Fruit fly (Drosophila melanogaster) whole organism, pupa: ENCODE results near the gene Lcp65Ab2.
A peak's percentile ranks its signal among the peaks of the same experiment; 100 is the strongest.

Source experiments
- CG10348 ChIP-seq: fragments of 200-800 bp; sonication (Bioruptor generic); IDR thresholded peaks from 2 replicates; pipeline ENCODE4 v1.3.6; 2022; ENCODE audit warnings: missing biosample characterization, missing genetic modification characterization
- CG12605 ChIP-seq: fragments of 200-800 bp; sonication (Bioruptor generic); IDR thresholded peaks from 2 replicates; pipeline ENCODE4 v1.3.6; 2022; ENCODE audit warnings: missing biosample characterization, missing genetic modification characterization
- CG13204 ChIP-seq: fragments of 200-800 bp; sonication (Bioruptor generic); optimal IDR thresholded peaks from 2 replicates; lab custom pipeline; 2018; ENCODE audit warnings: missing biosample characterization, mild to moderate bottlenecking, missing genetic modification characterization, moderate library complexity
- CG14655 ChIP-seq: fragments of 200-800 bp; sonication (Bioruptor generic); optimal IDR thresholded peaks from 3 replicates; lab custom pipeline; 2017; ENCODE audit warnings: mild to moderate bottlenecking, missing biosample characterization, missing genetic modification reagents, missing genetic modification characterization
- CG15710 ChIP-seq: fragments of 200-800 bp; sonication (Bioruptor generic); optimal IDR thresholded peaks from 2 replicates; lab custom pipeline; 2018; ENCODE audit warnings: missing biosample characterization, mild to moderate bottlenecking, missing genetic modification characterization, moderate library complexity
- CG17806 ChIP-seq: fragments of 200-800 bp; sonication (Bioruptor generic); optimal IDR thresholded peaks from 2 replicates; lab custom pipeline; 2018; ENCODE audit warnings: missing biosample characterization, mild to moderate bottlenecking, missing genetic modification characterization, moderate library complexity
- CG32121 ChIP-seq: fragments of 200-800 bp; sonication (Bioruptor generic); IDR thresholded peaks from 2 replicates; pipeline ENCODE4 v1.3.6; 2022; ENCODE audit warnings: missing biosample characterization, missing genetic modification characterization
- CG34367 ChIP-seq: fragments of 200-800 bp; sonication (Bioruptor generic); optimal IDR thresholded peaks from 2 replicates; lab custom pipeline; 2018; ENCODE audit warnings: missing biosample characterization, mild to moderate bottlenecking, missing genetic modification characterization
- CG4496 ChIP-seq: fragments of 200-800 bp; sonication (Bioruptor generic); IDR thresholded peaks from 3 replicates; pipeline ENCODE4 v1.3.6; 2022; ENCODE audit warnings: missing biosample characterization, missing genetic modification characterization
- CG8159 ChIP-seq: fragments of 200-800 bp; sonication (Bioruptor generic); optimal IDR thresholded peaks from 3 replicates; lab custom pipeline; 2018; ENCODE audit warnings: missing biosample characterization, mild to moderate bottlenecking, missing genetic modification characterization, moderate library complexity
- CG8301 ChIP-seq: fragments of 200-800 bp; sonication (Bioruptor generic); optimal IDR thresholded peaks from 2 replicates; lab custom pipeline; 2018; ENCODE audit warnings: missing biosample characterization, mild to moderate bottlenecking, missing genetic modification characterization
- CG9948 ChIP-seq: fragments of 200-800 bp; sonication (Bioruptor generic); optimal IDR thresholded peaks from 2 replicates; lab custom pipeline; 2018; ENCODE audit warnings: missing biosample characterization, mild to moderate bottlenecking, missing genetic modification characterization, moderate library complexity
- D1 ChIP-seq: fragments of 200-800 bp; sonication (Bioruptor generic); optimal IDR thresholded peaks from 2 replicates; lab custom pipeline; 2018; ENCODE audit warnings: missing biosample characterization, mild to moderate bottlenecking, missing genetic modification characterization, moderate library complexity
- EcR ChIP-seq: fragments of 200-800 bp; sonication (Bioruptor generic); optimal IDR thresholded peaks from 3 replicates; lab custom pipeline; 2019; ENCODE audit warnings: missing biosample characterization, missing genetic modification characterization, mild to moderate bottlenecking, moderate library complexity, missing genetic modification reagents
- Ets98B ChIP-seq: fragments of 200-800 bp; sonication (Bioruptor generic); IDR thresholded peaks from 2 replicates; pipeline ENCODE4 v1.3.6; 2022; ENCODE audit warnings: missing biosample characterization, missing genetic modification characterization
- Pif1A ChIP-seq: fragments of 200-800 bp; sonication (Bioruptor generic); optimal IDR thresholded peaks from 3 replicates; lab custom pipeline; 2016; ENCODE audit warnings: missing biosample characterization, missing genetic modification characterization
- Pif1B ChIP-seq: fragments of 200-800 bp; sonication (Bioruptor generic); optimal IDR thresholded peaks from 3 replicates; lab custom pipeline; 2016; ENCODE audit warnings: missing biosample characterization, missing genetic modification characterization
- Snoo ChIP-seq: fragments of 200-800 bp; sonication (Bioruptor generic); optimal IDR thresholded peaks from 3 replicates; lab custom pipeline; 2017; ENCODE audit warnings: missing biosample characterization, mild to moderate bottlenecking, missing genetic modification characterization, inconsistent platforms
- fd96Ca ChIP-seq: fragments of 200-800 bp; sonication (Bioruptor generic); IDR thresholded peaks from 3 replicates; pipeline ENCODE4 v1.3.6; 2022; ENCODE audit warnings: missing biosample characterization, missing genetic modification characterization
- gl ChIP-seq: fragments of 200-800 bp; sonication (Bioruptor generic); optimal IDR thresholded peaks from 2 replicates; lab custom pipeline; 2018; ENCODE audit warnings: missing biosample characterization, mild to moderate bottlenecking, missing genetic modification characterization
- rn ChIP-seq: fragments of 200-800 bp; sonication (Bioruptor generic); IDR thresholded peaks from 2 replicates; pipeline ENCODE4 v1.3.6; 2022; ENCODE audit warnings: missing biosample characterization, missing genetic modification characterization

Gene Lcp65Ab2

DNA sequence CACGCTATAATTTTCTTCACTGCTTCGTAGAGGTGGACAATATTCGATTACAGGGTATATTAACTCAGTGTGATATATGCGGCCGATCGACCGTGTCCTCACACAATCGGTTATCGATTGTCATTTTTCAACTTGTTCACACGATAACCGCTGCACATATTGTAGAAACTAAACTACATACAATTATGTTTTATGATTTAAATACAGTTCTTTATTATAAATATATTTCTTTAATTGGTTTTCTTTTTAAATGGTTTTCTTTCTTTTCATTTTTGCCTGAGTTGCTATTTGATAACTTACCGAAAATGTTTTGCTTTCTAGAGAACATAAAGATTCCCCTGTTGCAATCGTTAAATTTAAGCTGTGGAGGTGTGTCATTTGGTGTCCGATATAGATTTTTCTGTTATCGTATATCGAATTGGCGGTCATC, 27.4 kb downstream of the Lcp65Ab2 start, which contains the start of the genes fmt and CG7376:
Gene fmt, minus strand, starts transcription at position 55 of the 430 bp plus-strand sequence.
Gene CG7376, plus strand, starts transcription at position 423 of the 430 bp plus-strand sequence.
- TF ChIP-seq CG9948 (tag; lab: Kevin White, UChicago) (peak; percentile 45), CG12605 (GFP tag; lab: Robert Waterston, UW) (no peak)

DNA sequence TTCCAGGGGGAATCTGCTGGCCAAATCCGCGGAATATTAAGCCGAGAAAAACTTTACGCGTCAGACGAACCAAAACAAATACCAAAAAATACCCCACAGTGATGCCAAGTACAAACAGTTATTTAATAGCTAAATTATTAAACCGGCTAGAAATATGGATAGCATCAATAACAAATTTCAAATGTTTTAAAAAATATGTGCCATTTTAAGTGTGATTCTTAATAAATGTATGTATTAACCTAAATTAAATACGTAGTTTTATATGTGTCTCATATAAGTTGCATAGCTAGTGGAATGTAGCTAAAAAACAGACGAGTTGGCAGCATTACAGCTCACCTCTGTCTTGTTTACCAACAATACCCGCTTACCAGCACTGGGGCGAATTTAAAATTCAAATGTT, 35.3 kb downstream of the Lcp65Ab2 start, which contains the start of gene CG10274:
Gene CG10274, minus strand, starts transcription at position 54 of the 400 bp plus-strand sequence.
- TF ChIP-seq Ets98B (no peak), CG13204 (GFP tag; lab: Kevin White, UChicago) (no peak), CG32121 (GFP tag; lab: Robert Waterston, UW) (peak; percentile 17; the same call in 1 of the 2 replicates), rn (GFP tag; lab: Robert Waterston, UW) (no peak), gl (no peak), CG12605 (GFP tag; lab: Robert Waterston, UW) (no peak), EcR (no peak), Snoo (tag; lab: Kevin White, UChicago) (no peak), CG15710 (tag; lab: Kevin White, UChicago) (peak; percentile 72), Pif1A (no peak), CG10348 (no peak), D1 (tag; lab: Kevin White, UChicago) (no peak), CG8301 (tag; lab: Kevin White, UChicago) (no peak), fd96Ca (no peak), CG14655 (GFP tag; lab: Kevin White, UChicago) (no peak), CG4496 (GFP tag; lab: Robert Waterston, UW) (peak; percentile 59; the same call in 2 of the 3 replicates), CG8159 (tag; lab: Kevin White, UChicago) (no peak), CG9948 (tag; lab: Kevin White, UChicago) (peak; percentile 52), CG17806 (peak; percentile 40), CG34367 (no peak), Pif1B (GFP tag; lab: Kevin White, UChicago) (no peak)

DNA sequence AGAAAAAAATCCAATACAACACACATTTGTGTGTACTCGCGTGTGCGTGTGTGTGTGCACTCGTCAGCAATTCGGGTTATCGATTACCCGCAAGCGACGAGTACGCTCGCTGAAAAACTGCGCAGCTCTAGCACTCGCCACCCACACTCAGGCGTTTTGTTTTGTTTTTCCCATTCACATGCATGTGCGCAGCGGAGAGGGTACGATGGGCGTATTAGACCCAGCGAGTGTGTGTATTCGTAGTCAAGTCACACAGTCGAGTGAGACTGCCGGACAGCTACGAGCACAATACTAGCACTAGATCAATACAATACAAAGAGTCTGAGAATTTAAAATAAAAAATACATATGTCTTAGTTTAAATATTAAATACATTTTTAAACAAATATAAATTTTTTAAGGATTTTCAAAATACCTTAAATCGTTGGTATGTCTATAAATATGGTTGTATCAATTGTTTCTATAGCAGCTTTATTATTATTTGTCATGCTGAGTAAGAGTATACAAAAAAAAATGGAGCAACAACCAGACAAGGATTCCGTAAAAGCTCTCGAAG, 38.5 kb downstream of the Lcp65Ab2 start, which contains the start of the genes D19B and CG43293:
Gene D19B, minus strand, starts transcription at position 37 of the 555 bp plus-strand sequence.
Gene CG43293, plus strand, starts transcription at position 306 of the 555 bp plus-strand sequence.
- TF ChIP-seq gl (peak; percentile 76), CG8159 (tag; lab: Kevin White, UChicago) (peak; percentile 82), CG13204 (GFP tag; lab: Kevin White, UChicago) (no peak), CG9948 (tag; lab: Kevin White, UChicago) (peak; percentile 81), D1 (tag; lab: Kevin White, UChicago) (no peak), fd96Ca (peak; percentile 92), CG14655 (GFP tag; lab: Kevin White, UChicago) (peak; percentile 88), CG17806 (peak; percentile 82), EcR (no peak), CG8301 (tag; lab: Kevin White, UChicago) (peak; percentile 80), CG32121 (GFP tag; lab: Robert Waterston, UW) (peak; percentile 92), CG15710 (tag; lab: Kevin White, UChicago) (peak; percentile 81), Pif1B (GFP tag; lab: Kevin White, UChicago) (peak; percentile 93), Ets98B (peak; percentile 94), rn (GFP tag; lab: Robert Waterston, UW) (peak; percentile 86), CG34367 (peak; percentile 81), Pif1A (no peak), CG4496 (GFP tag; lab: Robert Waterston, UW) (peak; percentile 92), CG10348 (peak; percentile 36; the same call in 1 of the 2 replicates), Snoo (tag; lab: Kevin White, UChicago) (peak; percentile 84), CG12605 (GFP tag; lab: Robert Waterston, UW) (peak; percentile 91)
- TF ChIP-seq, all 21 proteins: peak for 17

DNA sequence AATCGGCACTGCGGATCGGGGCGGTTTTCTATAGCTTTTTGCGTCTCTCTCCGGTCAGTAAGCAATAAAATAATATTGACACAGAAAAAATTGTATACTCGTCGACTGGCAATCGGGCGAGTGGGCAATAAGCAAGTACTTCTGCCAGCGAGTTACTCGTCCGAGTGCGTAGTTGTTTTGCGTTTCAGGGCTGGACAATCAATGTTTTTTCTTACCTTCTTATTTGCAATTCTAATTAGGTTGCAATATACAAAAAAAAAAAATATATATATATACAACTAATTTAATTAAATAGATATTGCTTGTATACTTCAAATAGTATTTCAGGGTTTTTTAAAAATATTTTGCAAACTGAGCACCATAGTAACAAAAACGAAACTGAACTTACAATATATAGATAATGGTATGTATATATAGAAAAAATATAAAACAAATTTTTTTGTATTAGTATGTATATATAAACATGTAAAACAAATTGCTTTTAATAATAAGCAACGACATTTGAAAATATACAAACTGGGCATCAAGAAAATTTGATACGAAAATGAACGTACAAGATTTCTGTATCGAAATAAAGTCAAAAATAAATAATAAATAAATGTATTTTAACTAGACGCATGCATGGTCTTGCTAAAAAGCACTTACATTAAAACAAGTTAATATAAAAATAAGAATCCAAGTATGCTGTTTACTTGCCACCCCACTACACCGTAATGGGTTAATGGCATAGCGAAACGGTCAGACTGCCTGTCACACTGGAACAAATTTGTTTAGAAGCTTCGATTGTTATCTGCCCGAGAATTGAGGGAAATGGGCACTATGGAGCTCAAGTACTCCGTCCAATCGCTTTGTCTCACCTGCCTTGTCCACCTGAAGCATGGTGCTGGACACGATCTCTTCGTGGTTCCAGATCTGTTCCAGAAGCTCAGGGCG, 42.8 kb downstream of the Lcp65Ab2 start, which contains the start of the genes D19A and CG7386:
Gene D19A, minus strand, starts transcription at position 129 of the 933 bp plus-strand sequence.
Gene CG7386, plus strand, starts transcription at position 751 of the 933 bp plus-strand sequence.
- TF ChIP-seq CG12605 (GFP tag; lab: Robert Waterston, UW) = peak; percentile 48; the same call in 1 of the 2 replicates
- no peak for TF ChIP-seq CG10348
- TF ChIP-seq CG32121 (GFP tag; lab: Robert Waterston, UW) = peak; percentile 38; the same call in 1 of the 2 replicates
- no peak for TF ChIP-seq Pif1A
- peak; percentile 28 for TF ChIP-seq CG15710 (tag; lab: Kevin White, UChicago)
- no peak for TF ChIP-seq CG14655 (GFP tag; lab: Kevin White, UChicago)
- peak; percentile 77 for TF ChIP-seq CG4496 (GFP tag; lab: Robert Waterston, UW)
- peak; percentile 11 for TF ChIP-seq CG9948 (tag; lab: Kevin White, UChicago)
- TF ChIP-seq Snoo (tag; lab: Kevin White, UChicago) = peak; percentile 11
- no peak for TF ChIP-seq CG13204 (GFP tag; lab: Kevin White, UChicago)
- peak; percentile 9 for TF ChIP-seq CG8301 (tag; lab: Kevin White, UChicago)
- TF ChIP-seq CG8159 (tag; lab: Kevin White, UChicago) = peak; percentile 52
- peak; percentile 22 for TF ChIP-seq CG17806
- no peak for TF ChIP-seq Pif1B (GFP tag; lab: Kevin White, UChicago)
- no peak for TF ChIP-seq gl
- peak; percentile 1 for TF ChIP-seq EcR
- peak; percentile 30; the same call in 1 of the 3 replicates for TF ChIP-seq fd96Ca
- no peak for TF ChIP-seq CG34367
- TF ChIP-seq rn (GFP tag; lab: Robert Waterston, UW) = peak; percentile 43; the same call in 1 of the 2 replicates
- no peak for TF ChIP-seq D1 (tag; lab: Kevin White, UChicago)
- peak; percentile 59 for TF ChIP-seq Ets98B
